Worm (Caenorhabditis elegans): ENCODE measurements around the gene srb-1.

DNA sequence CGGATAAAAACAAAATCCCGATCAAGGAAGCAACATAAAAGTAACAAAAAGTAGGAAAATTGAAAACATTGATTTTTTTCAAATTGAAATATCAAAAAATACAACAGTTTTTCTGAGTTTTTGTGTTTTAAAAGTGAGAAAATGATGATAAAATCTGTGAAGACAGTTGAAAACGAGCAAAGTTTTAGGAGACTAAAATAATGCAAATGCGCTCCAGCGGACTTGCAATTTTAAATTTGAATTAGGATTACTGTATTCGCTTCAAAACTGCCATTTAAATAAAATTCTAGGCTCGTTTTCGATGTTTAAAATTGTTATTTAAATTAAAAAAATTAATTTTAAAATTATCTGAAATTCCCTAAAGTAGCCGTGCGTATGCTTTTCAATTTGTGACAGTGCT is 17.1 kb upstream of the srb-1 start:
- no peak for TF ChIP-seq flt-1 (GFP tag; IDR thresholded peaks at IDR 0.05)
- no peak for TF ChIP-seq ama-1 (optimal IDR thresholded peaks at IDR 0.05)
- TF ChIP-seq tra-4 (tag; optimal IDR thresholded peaks at IDR 0.05) = no peak
- TF ChIP-seq hmg-4 (GFP tag; optimal IDR thresholded peaks at IDR 0.05) = no peak
- TF ChIP-seq F13C5.2 (tag; optimal IDR thresholded peaks at IDR 0.05) = no peak
- no peak for TF ChIP-seq tbx-11 (GFP tag; IDR thresholded peaks at IDR 0.05)

Data from whole organism, early embryonic.